Worm (Caenorhabditis elegans): Measurements from ENCODE around the gene math-10.

DNA sequence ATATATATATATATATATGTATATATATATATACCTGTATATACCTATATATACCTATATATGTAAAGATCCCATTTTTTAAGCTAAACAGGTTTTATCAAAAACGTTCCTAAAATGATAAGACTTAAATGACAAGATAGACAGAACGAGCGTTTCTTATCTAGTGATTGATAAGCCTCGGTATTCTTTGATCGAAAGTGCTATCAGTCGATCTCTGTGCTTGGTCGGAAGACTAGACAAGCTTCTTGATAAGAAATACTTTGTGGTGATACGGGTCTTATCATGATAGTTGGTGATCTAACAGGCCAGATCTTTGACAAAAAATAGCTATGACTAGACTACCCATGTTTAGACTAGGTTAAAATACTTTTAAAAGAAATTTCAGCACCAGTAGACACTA lies 19.6 kb upstream of the math-10 start:
- TF ChIP-seq C16A3.4 (tag; optimal IDR thresholded peaks at IDR 0.05) (no peak), egl-27 (tag; optimal IDR thresholded peaks at IDR 0.05) (no peak), elt-3 (tag; optimal IDR thresholded peaks at IDR 0.05) (peak in 2 of 6 experiments; percentile 68 to 69), nhr-77 (tag; optimal IDR thresholded peaks at IDR 0.05) (no peak), lin-15B (tag; optimal IDR thresholded peaks at IDR 0.05) (no peak), nhr-237 (tag; optimal IDR thresholded peaks at IDR 0.05) (no peak), ceh-82 (tag; optimal IDR thresholded peaks at IDR 0.05) (no peak), pqm-1 (tag; optimal IDR thresholded peaks at IDR 0.05) (peak; percentile 92), unc-130 (tag; optimal IDR thresholded peaks at IDR 0.05) (no peak), tbx-2 (tag; optimal IDR thresholded peaks at IDR 0.05) (no peak), ztf-4 (tag; optimal IDR thresholded peaks at IDR 0.05) (no peak), sox-4 (tag; optimal IDR thresholded peaks at IDR 0.05) (no peak)

Data from whole organism, L1 larva.